Fruit fly (Drosophila melanogaster) whole organism, pupa: ENCODE data around the gene Trs23.

Source experiments
- CG10348 ChIP-seq: fragments of 200-800 bp; sonication (Bioruptor generic); IDR thresholded peaks from 2 replicates; pipeline ENCODE4 v1.3.6; 2022; ENCODE audit warnings: missing biosample characterization, missing genetic modification characterization
- CG12605 ChIP-seq: fragments of 200-800 bp; sonication (Bioruptor generic); IDR thresholded peaks from 2 replicates; pipeline ENCODE4 v1.3.6; 2022; ENCODE audit warnings: missing biosample characterization, missing genetic modification characterization
- CG13204 ChIP-seq: fragments of 200-800 bp; sonication (Bioruptor generic); optimal IDR thresholded peaks from 2 replicates; lab custom pipeline; 2018; ENCODE audit warnings: missing biosample characterization, mild to moderate bottlenecking, missing genetic modification characterization, moderate library complexity
- CG14655 ChIP-seq: fragments of 200-800 bp; sonication (Bioruptor generic); optimal IDR thresholded peaks from 3 replicates; lab custom pipeline; 2017; ENCODE audit warnings: mild to moderate bottlenecking, missing biosample characterization, missing genetic modification reagents, missing genetic modification characterization
- CG15710 ChIP-seq: fragments of 200-800 bp; sonication (Bioruptor generic); optimal IDR thresholded peaks from 2 replicates; lab custom pipeline; 2018; ENCODE audit warnings: missing biosample characterization, mild to moderate bottlenecking, missing genetic modification characterization, moderate library complexity
- CG17806 ChIP-seq: fragments of 200-800 bp; sonication (Bioruptor generic); optimal IDR thresholded peaks from 2 replicates; lab custom pipeline; 2018; ENCODE audit warnings: missing biosample characterization, mild to moderate bottlenecking, missing genetic modification characterization, moderate library complexity
- CG32121 ChIP-seq: fragments of 200-800 bp; sonication (Bioruptor generic); IDR thresholded peaks from 2 replicates; pipeline ENCODE4 v1.3.6; 2022; ENCODE audit warnings: missing biosample characterization, missing genetic modification characterization
- CG34367 ChIP-seq: fragments of 200-800 bp; sonication (Bioruptor generic); optimal IDR thresholded peaks from 2 replicates; lab custom pipeline; 2018; ENCODE audit warnings: missing biosample characterization, mild to moderate bottlenecking, missing genetic modification characterization
- CG4496 ChIP-seq: fragments of 200-800 bp; sonication (Bioruptor generic); IDR thresholded peaks from 3 replicates; pipeline ENCODE4 v1.3.6; 2022; ENCODE audit warnings: missing biosample characterization, missing genetic modification characterization
- CG8159 ChIP-seq: fragments of 200-800 bp; sonication (Bioruptor generic); optimal IDR thresholded peaks from 3 replicates; lab custom pipeline; 2018; ENCODE audit warnings: missing biosample characterization, mild to moderate bottlenecking, missing genetic modification characterization, moderate library complexity
- CG8301 ChIP-seq: fragments of 200-800 bp; sonication (Bioruptor generic); optimal IDR thresholded peaks from 2 replicates; lab custom pipeline; 2018; ENCODE audit warnings: missing biosample characterization, mild to moderate bottlenecking, missing genetic modification characterization
- CG9948 ChIP-seq: fragments of 200-800 bp; sonication (Bioruptor generic); optimal IDR thresholded peaks from 2 replicates; lab custom pipeline; 2018; ENCODE audit warnings: missing biosample characterization, mild to moderate bottlenecking, missing genetic modification characterization, moderate library complexity
- D1 ChIP-seq: fragments of 200-800 bp; sonication (Bioruptor generic); optimal IDR thresholded peaks from 2 replicates; lab custom pipeline; 2018; ENCODE audit warnings: missing biosample characterization, mild to moderate bottlenecking, missing genetic modification characterization, moderate library complexity
- EcR ChIP-seq: fragments of 200-800 bp; sonication (Bioruptor generic); optimal IDR thresholded peaks from 3 replicates; lab custom pipeline; 2019; ENCODE audit warnings: missing biosample characterization, missing genetic modification characterization, mild to moderate bottlenecking, moderate library complexity, missing genetic modification reagents
- Ets98B ChIP-seq: fragments of 200-800 bp; sonication (Bioruptor generic); IDR thresholded peaks from 2 replicates; pipeline ENCODE4 v1.3.6; 2022; ENCODE audit warnings: missing biosample characterization, missing genetic modification characterization
- Pif1A ChIP-seq: fragments of 200-800 bp; sonication (Bioruptor generic); optimal IDR thresholded peaks from 3 replicates; lab custom pipeline; 2016; ENCODE audit warnings: missing biosample characterization, missing genetic modification characterization
- Pif1B ChIP-seq: fragments of 200-800 bp; sonication (Bioruptor generic); optimal IDR thresholded peaks from 3 replicates; lab custom pipeline; 2016; ENCODE audit warnings: missing biosample characterization, missing genetic modification characterization
- Snoo ChIP-seq: fragments of 200-800 bp; sonication (Bioruptor generic); optimal IDR thresholded peaks from 3 replicates; lab custom pipeline; 2017; ENCODE audit warnings: missing biosample characterization, mild to moderate bottlenecking, missing genetic modification characterization, inconsistent platforms
- fd96Ca ChIP-seq: fragments of 200-800 bp; sonication (Bioruptor generic); IDR thresholded peaks from 3 replicates; pipeline ENCODE4 v1.3.6; 2022; ENCODE audit warnings: missing biosample characterization, missing genetic modification characterization
- gl ChIP-seq: fragments of 200-800 bp; sonication (Bioruptor generic); optimal IDR thresholded peaks from 2 replicates; lab custom pipeline; 2018; ENCODE audit warnings: missing biosample characterization, mild to moderate bottlenecking, missing genetic modification characterization
- rn ChIP-seq: fragments of 200-800 bp; sonication (Bioruptor generic); IDR thresholded peaks from 2 replicates; pipeline ENCODE4 v1.3.6; 2022; ENCODE audit warnings: missing biosample characterization, missing genetic modification characterization

Gene Trs23

DNA sequence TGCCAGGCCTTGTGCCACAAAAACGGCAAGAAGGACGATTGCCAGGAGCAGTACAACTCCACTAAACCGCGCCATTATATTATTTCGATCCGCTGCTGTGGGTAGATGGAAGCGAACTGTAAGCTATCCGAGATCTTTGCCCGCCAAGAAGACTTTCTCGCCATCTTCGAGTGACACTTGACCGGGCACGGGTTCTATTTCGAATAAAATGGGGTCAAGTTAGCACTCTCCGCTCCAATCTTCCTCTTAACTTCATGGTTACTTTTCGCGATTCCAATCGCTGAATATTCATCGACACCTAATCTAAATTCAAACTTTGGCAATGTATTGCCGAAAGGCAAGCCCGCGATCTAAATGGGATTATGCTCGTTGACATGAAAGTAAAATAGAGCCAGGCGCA is 1.8 kb upstream of the Trs23 start, which contains the start of gene CG9289:
CG9289 (minus strand) TSS at position 101 of the 400 bp plus-strand sequence.
- TF ChIP-seq CG8301 (tag; lab: Kevin White, UChicago) (no peak), EcR (GFP tag; lab: Kevin White, UChicago) (no peak), CG9948 (tag; lab: Kevin White, UChicago) (no peak), CG34367 (tag; lab: Kevin White, UChicago) (no peak), gl (tag; lab: Kevin White, UChicago) (no peak), CG12605 (GFP tag; lab: Robert Waterston, UW) (no peak), CG17806 (tag; lab: Kevin White, UChicago) (no peak), CG15710 (no peak), CG4496 (GFP tag; lab: Robert Waterston, UW) (no peak)

DNA sequence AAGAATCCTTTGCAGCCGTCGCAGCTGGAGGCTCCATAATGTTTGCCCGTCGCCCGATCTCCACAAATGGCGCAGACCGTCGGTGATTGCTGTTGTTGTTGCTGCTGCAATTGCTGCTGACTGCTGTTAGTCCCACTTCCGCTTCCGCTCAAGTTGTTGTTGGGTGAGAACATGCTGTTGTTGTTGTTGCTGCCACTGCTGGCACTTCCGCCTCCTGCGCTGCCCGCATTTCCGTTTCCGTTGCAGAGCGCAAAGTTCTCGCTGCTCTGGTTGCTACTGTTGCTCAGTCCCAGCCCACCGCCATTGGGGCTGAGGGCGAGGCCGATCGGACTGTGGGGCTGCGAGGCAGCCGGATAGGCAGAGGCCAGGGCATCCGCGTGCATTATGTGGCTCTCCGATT is 3.8 kb downstream of the Trs23 start:
- TF ChIP-seq CG10348 (GFP tag; lab: Robert Waterston, UW) = no peak
- no peak for TF ChIP-seq Pif1B (GFP tag; lab: Kevin White, UChicago)
- TF ChIP-seq CG17806 (tag; lab: Kevin White, UChicago) = no peak
- no peak for TF ChIP-seq rn
- no peak for TF ChIP-seq gl (tag; lab: Kevin White, UChicago)
- TF ChIP-seq fd96Ca (GFP tag; lab: Robert Waterston, UW) = no peak
- TF ChIP-seq Ets98B (GFP tag; lab: Robert Waterston, UW) = no peak
- no peak for TF ChIP-seq CG12605 (GFP tag; lab: Robert Waterston, UW)
- TF ChIP-seq CG15710 = no peak
- TF ChIP-seq CG8301 (tag; lab: Kevin White, UChicago) = no peak
- TF ChIP-seq CG34367 (tag; lab: Kevin White, UChicago) = no peak
- TF ChIP-seq Snoo = no peak
- no peak for TF ChIP-seq CG4496 (GFP tag; lab: Robert Waterston, UW)
- TF ChIP-seq CG8159 = no peak
- TF ChIP-seq, all 21 proteins: peak for 0

DNA sequence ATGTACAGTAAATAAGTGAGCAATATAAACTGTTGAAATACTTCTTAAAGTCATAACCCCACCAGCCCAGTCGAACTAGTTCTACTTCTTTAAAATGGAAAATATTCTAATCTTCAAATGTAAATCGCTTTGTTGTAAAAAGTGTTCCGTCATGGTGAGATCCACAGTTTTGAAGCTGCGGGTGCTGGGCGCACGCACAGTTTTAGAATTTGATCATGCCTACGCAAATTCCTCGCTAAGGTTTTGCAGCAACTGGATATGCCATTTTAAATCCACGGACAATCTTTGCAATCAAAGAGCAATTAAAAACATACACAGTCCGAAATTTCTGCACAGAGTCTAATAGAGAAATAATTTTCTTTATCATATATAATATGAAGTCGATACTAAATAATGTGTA is 4.4 kb downstream of the Trs23 start:
- TF ChIP-seq Pif1B (GFP tag; lab: Kevin White, UChicago) = no peak
- no peak for TF ChIP-seq Ets98B (GFP tag; lab: Robert Waterston, UW)
- no peak for TF ChIP-seq fd96Ca (GFP tag; lab: Robert Waterston, UW)
- no peak for TF ChIP-seq EcR (GFP tag; lab: Kevin White, UChicago)
- no peak for TF ChIP-seq rn
- no peak for TF ChIP-seq CG34367 (tag; lab: Kevin White, UChicago)
- no peak for TF ChIP-seq Snoo
- no peak for TF ChIP-seq CG15710
- TF ChIP-seq CG4496 (GFP tag; lab: Robert Waterston, UW) = no peak
- no peak for TF ChIP-seq gl (tag; lab: Kevin White, UChicago)
- no peak for TF ChIP-seq CG17806 (tag; lab: Kevin White, UChicago)
- no peak for TF ChIP-seq CG10348 (GFP tag; lab: Robert Waterston, UW)
- no peak for TF ChIP-seq CG13204
- no peak for TF ChIP-seq CG12605 (GFP tag; lab: Robert Waterston, UW)

DNA sequence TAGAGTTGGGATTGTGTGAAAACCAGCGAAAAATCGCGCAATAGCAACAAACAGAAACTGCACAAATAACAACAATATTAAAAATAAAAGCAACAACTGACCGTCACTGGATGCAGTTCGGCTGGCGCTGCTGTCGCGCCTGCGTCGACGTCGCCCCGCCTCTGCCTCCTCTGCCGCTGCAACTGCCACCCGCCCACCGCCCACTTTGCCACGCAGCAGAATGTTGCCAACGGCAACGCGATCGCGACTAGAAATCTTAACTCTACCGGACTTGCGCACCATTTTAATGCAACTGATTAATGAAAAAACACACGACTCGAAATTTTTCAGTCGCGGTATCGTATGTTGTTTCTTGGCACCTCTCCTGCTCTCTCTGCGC is 4.9 kb downstream of the Trs23 start:
- TF ChIP-seq gl (tag; lab: Kevin White, UChicago) (no peak), D1 (tag; lab: Kevin White, UChicago) (no peak), CG8159 (no peak), Snoo (no peak)

DNA sequence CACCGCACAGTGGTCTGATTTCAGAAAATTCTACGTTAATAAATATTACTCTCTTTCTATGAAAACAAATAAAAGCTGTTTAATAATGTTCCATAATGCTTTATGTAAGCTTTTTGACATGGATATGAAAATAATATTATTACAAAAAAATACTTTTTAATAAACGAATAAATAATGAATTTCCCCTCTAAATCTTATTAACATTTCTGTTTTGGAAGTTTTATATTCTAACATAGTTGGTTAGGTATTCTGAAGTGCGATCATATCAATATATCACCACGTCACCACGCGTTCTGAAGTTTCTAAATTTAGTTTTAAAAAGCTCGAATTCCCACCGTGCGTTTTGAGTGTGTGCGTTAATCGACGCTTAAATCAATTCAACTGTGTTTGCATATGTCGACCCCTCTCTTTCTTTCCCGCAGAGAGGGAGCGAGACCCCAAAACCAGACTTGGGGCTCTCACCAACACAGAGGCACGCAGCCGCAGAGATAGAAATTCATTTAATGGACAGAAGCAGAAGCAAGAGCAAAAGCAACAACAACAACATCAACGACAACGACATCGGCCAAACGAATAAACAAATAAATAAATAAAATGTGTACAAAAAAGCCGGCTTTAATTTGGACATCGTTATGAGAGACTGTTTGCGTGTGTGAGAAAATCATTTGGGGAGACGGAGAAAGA is 5.4 kb downstream of the Trs23 start:
- TF ChIP-seq CG10348 (GFP tag; lab: Robert Waterston, UW) (peak; percentile 57; the same call in 1 of the 2 replicates), D1 (tag; lab: Kevin White, UChicago) (peak; percentile 81), EcR (GFP tag; lab: Kevin White, UChicago) (no peak), CG14655 (GFP tag; lab: Kevin White, UChicago) (peak; percentile 93), fd96Ca (GFP tag; lab: Robert Waterston, UW) (peak; percentile 75; the same call in 2 of the 3 replicates), CG9948 (tag; lab: Kevin White, UChicago) (peak; percentile 89), CG12605 (GFP tag; lab: Robert Waterston, UW) (no peak; the same call in 1 of the 2 replicates), rn (no peak), CG8301 (tag; lab: Kevin White, UChicago) (peak; percentile 87), CG13204 (peak; percentile 77), Pif1B (GFP tag; lab: Kevin White, UChicago) (peak; percentile 94), Ets98B (GFP tag; lab: Robert Waterston, UW) (peak; percentile 27; the same call in 1 of the 2 replicates), gl (tag; lab: Kevin White, UChicago) (no peak), Pif1A (GFP tag; lab: Kevin White, UChicago) (peak; percentile 83), CG15710 (peak; percentile 92), CG17806 (tag; lab: Kevin White, UChicago) (peak; percentile 83), CG32121 (GFP tag; lab: Robert Waterston, UW) (peak; percentile 61), CG8159 (peak; percentile 95), Snoo (peak; percentile 92), CG34367 (tag; lab: Kevin White, UChicago) (peak; percentile 86), CG4496 (GFP tag; lab: Robert Waterston, UW) (peak; percentile 46; the same call in 1 of the 3 replicates)
